Worm (Caenorhabditis elegans) whole organism, L3 larva: ENCODE results near the gene W06G6.2.

ENCODE experiments used
- ceh-82 ChIP-seq: fragments of 150-350 bp; optimal IDR thresholded peaks from 2 replicates; lab custom pipeline; 2014; ENCODE audit warnings: missing biosample characterization, missing genetic modification characterization
- egl-27 ChIP-seq: sonication (generic microtip); optimal IDR thresholded peaks from 4 replicates; lab custom pipeline; 2017; ENCODE audit warnings: missing biosample characterization, missing genetic modification reagents, missing genetic modification characterization
- elt-3 ChIP-seq, 3 experiments: fragments of 150-350 bp in 1 of 3; sonication (generic microtip) in 2 of 3; optimal IDR thresholded peaks; 2 replicates in 2 of 3; 4 replicates in 1 of 3; lab custom pipeline; 2014 to 2017; ENCODE audit warnings: missing biosample characterization in 3 of 3, missing genetic modification characterization in 3 of 3
- fkh-10 ChIP-seq: sonication (generic microtip); optimal IDR thresholded peaks from 2 replicates; lab custom pipeline; 2017; ENCODE audit warnings: missing biosample characterization, missing genetic modification reagents, missing genetic modification characterization
- fkh-2 ChIP-seq: fragments of 150-350 bp; optimal IDR thresholded peaks from 2 replicates; lab custom pipeline; 2014; ENCODE audit warnings: missing biosample characterization, missing genetic modification reagents, missing genetic modification characterization
- hmg-11 ChIP-seq: sonication (generic microtip); optimal IDR thresholded peaks from 2 replicates; lab custom pipeline; 2016; ENCODE audit warnings: missing genetic modification characterization, missing compliant biosample characterization
- lin-39 ChIP-seq: fragments of 150-350 bp; optimal IDR thresholded peaks from 2 replicates; lab custom pipeline; 2018; ENCODE audit warnings: missing biosample characterization, missing genetic modification reagents, missing genetic modification characterization
- nfya-1 ChIP-seq: sonication (generic microtip); optimal IDR thresholded peaks from 2 replicates; lab custom pipeline; 2017; ENCODE audit warnings: missing genetic modification characterization, mild to moderate bottlenecking, missing compliant biosample characterization, antibody characterized with exemption, moderate library complexity; ENCODE audit not compliant: insufficient read depth
- nhr-237 ChIP-seq: fragments of 150-350 bp; optimal IDR thresholded peaks from 2 replicates; lab custom pipeline; 2014; ENCODE audit warnings: missing biosample characterization, missing genetic modification characterization
- nhr-76 ChIP-seq: fragments of 150-350 bp; sonication (generic microtip); optimal IDR thresholded peaks from 5 replicates; lab custom pipeline; 2014; ENCODE audit warnings: missing biosample characterization, missing genetic modification characterization
- pha-4 ChIP-seq: fragments of 150-350 bp; optimal IDR thresholded peaks from 2 replicates; lab custom pipeline; 2014; ENCODE audit warnings: missing biosample characterization, missing genetic modification reagents, missing genetic modification characterization
- unc-62 ChIP-seq: fragments of 150-350 bp; sonication (generic microtip); optimal IDR thresholded peaks from 4 replicates; lab custom pipeline; 2014; ENCODE audit warnings: missing biosample characterization, missing genetic modification reagents, missing genetic modification characterization

DNA sequence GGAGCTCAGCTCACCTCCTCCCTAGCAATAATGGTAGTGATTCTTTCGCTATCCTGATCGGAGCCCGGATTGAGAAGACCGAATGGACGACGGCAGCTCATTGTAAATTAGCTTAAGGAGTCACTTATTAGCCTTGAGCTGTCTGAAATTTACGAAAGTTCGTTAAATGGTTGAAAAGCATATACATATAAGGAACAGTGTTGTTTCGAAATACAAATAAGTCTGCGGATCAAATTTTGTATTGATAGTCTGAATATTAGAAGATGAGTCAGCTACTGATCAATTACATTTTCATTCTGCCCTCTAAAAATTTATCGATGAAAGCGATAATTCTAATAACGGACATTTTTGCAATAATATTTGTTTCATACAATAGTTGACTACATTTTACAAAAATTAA lies 37.6 kb downstream of the W06G6.2 start, which contains the start of gene F14F8.14:
- no peak for TF ChIP-seq nfya-1 (tag; lab: Kevin White, UChicago)
- no peak for TF ChIP-seq unc-62 (GFP tag; lab: Kevin White, UChicago)
- TF ChIP-seq elt-3 (tag; optimal IDR thresholded peaks at IDR 0.05; lab: Kevin White, UChicago) = no peak
- TF ChIP-seq nhr-76 (tag; lab: Kevin White, UChicago) = no peak
- TF ChIP-seq hmg-11 (tag; lab: Kevin White, UChicago) = no peak
- TF ChIP-seq lin-39 (tag; lab: Kevin White, UChicago) = no peak
- no peak for TF ChIP-seq pha-4 (tag; lab: Kevin White, UChicago)
- no peak for TF ChIP-seq egl-27
- TF ChIP-seq ceh-82 (tag; lab: Kevin White, UChicago) = no peak
- TF ChIP-seq fkh-10 = no peak
- no peak for TF ChIP-seq fkh-2 (tag; lab: Kevin White, UChicago)
- no peak for TF ChIP-seq nhr-237
